ENCODE assay signal across 5 fruit fly cellular contexts in genomic region chr3L:13267254-13267653, dm6.
A peak's percentile ranks its signal among the peaks of the same experiment; 100 is the strongest.
TF ChIP-seq lines count a peak whose summit lies in the region.

No protein-coding gene starts in this region.

- TF ChIP-seq CTCF in whole organism, embryonic (GFP tag; optimal IDR thresholded peaks at IDR 0.05; lab: Kevin White, UChicago) = no peak

TF ChIP-seq in whole organism, adult, 20 proteins besides CTCF, POLR2A, EP300 and RAD21:
- TF ChIP-seq tj (GFP tag; optimal IDR thresholded peaks at IDR 0.05; lab: Kevin White, UChicago) (no peak), bab1 (GFP tag; optimal IDR thresholded peaks at IDR 0.05; lab: Kevin White, UChicago) (peak; percentile 21)

TF ChIP-seq in whole organism, embryonic, 481 proteins besides CTCF, POLR2A, EP300 and RAD21:
- TF ChIP-seq Oli (tag; optimal IDR thresholded peaks at IDR 0.05; lab: Kevin White, UChicago) (peak; percentile 4), bsh (GFP tag; optimal IDR thresholded peaks at IDR 0.05; lab: Kevin White, UChicago) (peak; percentile 41 to 46), Hr3 (GFP tag; optimal IDR thresholded peaks at IDR 0.05; lab: Kevin White, UChicago) (no peak), CG12391 (tag; optimal IDR thresholded peaks at IDR 0.05; lab: Kevin White, UChicago) (peak; percentile 13), Drgx (GFP tag; IDR thresholded peaks at IDR 0.05; lab: Robert Waterston, UW) (peak; percentile 39; the same call in 1 of the 2 replicates), unpg (GFP tag; optimal IDR thresholded peaks at IDR 0.05; lab: Kevin White, UChicago) (peak; percentile 17), ftz-f1 (GFP tag; optimal IDR thresholded peaks at IDR 0.05; lab: Kevin White, UChicago) (no peak), Med (GFP tag; lab: Kevin White, UChicago) (peak; percentile 29), CG12236 (GFP tag; optimal IDR thresholded peaks at IDR 0.05; lab: Kevin White, UChicago) (no peak), gem (tag; optimal IDR thresholded peaks at IDR 0.05; lab: Kevin White, UChicago) (peak; percentile 31), az2 (GFP tag; optimal IDR thresholded peaks at IDR 0.05; lab: Kevin White, UChicago) (peak; percentile 25), Sox102F (GFP tag; optimal IDR thresholded peaks at IDR 0.05; lab: Kevin White, UChicago) (peak; percentile 17), CG10321 (GFP tag; IDR thresholded peaks at IDR 0.05; lab: Robert Waterston, UW) (no peak), row (GFP tag; IDR thresholded peaks at IDR 0.05; lab: Robert Waterston, UW) (0 out of 3 replicates have a peak, but pooled peaks have one; percentile 10), CG10431 (GFP tag; optimal IDR thresholded peaks at IDR 0.05; lab: Kevin White, UChicago) (no peak), CG4730 (GFP tag; IDR thresholded peaks at IDR 0.05; lab: Robert Waterston, UW) (no peak), CG17359 (tag; optimal IDR thresholded peaks at IDR 0.05; lab: Kevin White, UChicago) (peak; percentile 1), CG7839 (tag; optimal IDR thresholded peaks at IDR 0.05; lab: Kevin White, UChicago) (peak; percentile 27), CG16779 (GFP tag; IDR thresholded peaks at IDR 0.05; lab: Robert Waterston, UW) (no peak), CG11504 (tag; optimal IDR thresholded peaks at IDR 0.05; lab: Kevin White, UChicago) (peak; percentile 26), CG12071 (GFP tag; optimal IDR thresholded peaks at IDR 0.05; lab: Kevin White, UChicago) (no peak), sens (GFP tag; lab: Kevin White, UChicago) (peak; percentile 48)
TF ChIP-seq in whole organism, embryonic: peak in this region for 14.

TF ChIP-seq in whole organism, prepupa, 60 proteins besides CTCF, POLR2A, EP300 and RAD21 (continues in another document):
- TF ChIP-seq CG34406 (GFP tag; optimal IDR thresholded peaks at IDR 0.05; lab: Kevin White, UChicago) (peak; percentile 68), CG8632 (GFP tag; optimal IDR thresholded peaks at IDR 0.05; lab: Kevin White, UChicago) (peak; percentile 74), ss (GFP tag; optimal IDR thresholded peaks at IDR 0.05; lab: Kevin White, UChicago) (peak; percentile 77 to 87), Hr4 (GFP tag; optimal IDR thresholded peaks at IDR 0.05; lab: Kevin White, UChicago) (peak; percentile 72), Eip78C (GFP tag; lab: Kevin White, UChicago) (peak; percentile 94), CG8119 (GFP tag; IDR thresholded peaks at IDR 0.05; lab: Robert Waterston, UW) (peak; percentile 62; the same call in 2 of the 3 replicates), Ets21C (GFP tag; optimal IDR thresholded peaks at IDR 0.05; lab: Kevin White, UChicago) (no peak), CG10631 (GFP tag; optimal IDR thresholded peaks at IDR 0.05; lab: Kevin White, UChicago) (peak; percentile 80), CG6276 (GFP tag; optimal IDR thresholded peaks at IDR 0.05; lab: Kevin White, UChicago) (peak; percentile 19), CG4318 (GFP tag; optimal IDR thresholded peaks at IDR 0.05; lab: Kevin White, UChicago) (peak; percentile 51), dac (GFP tag; optimal IDR thresholded peaks at IDR 0.05; lab: Kevin White, UChicago) (no peak), CG3032 (tag; optimal IDR thresholded peaks at IDR 0.05; lab: Kevin White, UChicago) (peak; percentile 82), cyc (GFP tag; optimal IDR thresholded peaks at IDR 0.05; lab: Kevin White, UChicago) (peak; percentile 30), vri (GFP tag; optimal IDR thresholded peaks at IDR 0.05; lab: Kevin White, UChicago) (peak; percentile 18), Ets96B (tag; optimal IDR thresholded peaks at IDR 0.05; lab: Kevin White, UChicago) (peak; percentile 88), CG6163 (GFP tag; IDR thresholded peaks at IDR 0.05; lab: Robert Waterston, UW) (peak; percentile 74; the same call in 2 of the 3 replicates), Gug (GFP tag; IDR thresholded peaks at IDR 0.05; lab: Robert Waterston, UW) (peak; percentile 29; the same call in 1 of the 2 replicates), Sox15 (GFP tag; optimal IDR thresholded peaks at IDR 0.05; lab: Kevin White, UChicago) (peak; percentile 62), CG16779 (tag; optimal IDR thresholded peaks at IDR 0.05; lab: Kevin White, UChicago) (peak; percentile 54), CG7368 (GFP tag; optimal IDR thresholded peaks at IDR 0.05; lab: Kevin White, UChicago) (peak; percentile 30), Eip93F (GFP tag; optimal IDR thresholded peaks at IDR 0.05; lab: Kevin White, UChicago) (no peak), CG6808 (GFP tag; optimal IDR thresholded peaks at IDR 0.05; lab: Kevin White, UChicago) (peak; percentile 78), Hr39 (GFP tag; optimal IDR thresholded peaks at IDR 0.05; lab: Kevin White, UChicago) (peak; percentile 29)

TF ChIP-seq in whole organism, pupa, 21 proteins besides CTCF, POLR2A, EP300 and RAD21:
- 0 out of 2 replicates have a peak, but pooled peaks have one; percentile 29 for TF ChIP-seq CG32121 (GFP tag; IDR thresholded peaks at IDR 0.05; lab: Robert Waterston, UW)
- TF ChIP-seq CG8301 (tag; optimal IDR thresholded peaks at IDR 0.05; lab: Kevin White, UChicago) = peak; percentile 41
- TF ChIP-seq Ets98B (GFP tag; IDR thresholded peaks at IDR 0.05; lab: Robert Waterston, UW) = no peak; the same call in 1 of the 2 replicates
- peak; percentile 73 for TF ChIP-seq CG17806 (tag; optimal IDR thresholded peaks at IDR 0.05; lab: Kevin White, UChicago)
- TF ChIP-seq CG12605 (GFP tag; IDR thresholded peaks at IDR 0.05; lab: Robert Waterston, UW) = no peak
- TF ChIP-seq Pif1B (GFP tag; optimal IDR thresholded peaks at IDR 0.05; lab: Kevin White, UChicago) = peak; percentile 76
- peak; percentile 86 for TF ChIP-seq CG8159 (tag; optimal IDR thresholded peaks at IDR 0.05; lab: Kevin White, UChicago)
- TF ChIP-seq D1 (tag; optimal IDR thresholded peaks at IDR 0.05; lab: Kevin White, UChicago) = no peak
- TF ChIP-seq gl (tag; optimal IDR thresholded peaks at IDR 0.05; lab: Kevin White, UChicago) = no peak
- TF ChIP-seq rn (GFP tag; IDR thresholded peaks at IDR 0.05; lab: Robert Waterston, UW) = no peak
- peak; percentile 85 for TF ChIP-seq CG34367 (tag; optimal IDR thresholded peaks at IDR 0.05; lab: Kevin White, UChicago)
- TF ChIP-seq CG13204 (GFP tag; optimal IDR thresholded peaks at IDR 0.05; lab: Kevin White, UChicago) = peak; percentile 63
- TF ChIP-seq Pif1A (GFP tag; optimal IDR thresholded peaks at IDR 0.05; lab: Kevin White, UChicago) = peak; percentile 72
- TF ChIP-seq EcR (GFP tag; optimal IDR thresholded peaks at IDR 0.05; lab: Kevin White, UChicago) = no peak
- peak; percentile 66 for TF ChIP-seq CG9948 (tag; optimal IDR thresholded peaks at IDR 0.05; lab: Kevin White, UChicago)
- TF ChIP-seq fd96Ca (GFP tag; IDR thresholded peaks at IDR 0.05; lab: Robert Waterston, UW) = no peak; the same call in 2 of the 3 replicates
- peak; percentile 59 for TF ChIP-seq CG14655 (GFP tag; optimal IDR thresholded peaks at IDR 0.05; lab: Kevin White, UChicago)
- TF ChIP-seq CG4496 (GFP tag; IDR thresholded peaks at IDR 0.05; lab: Robert Waterston, UW) = peak; percentile 49; the same call in 1 of the 3 replicates
- no peak for TF ChIP-seq CG10348 (GFP tag; IDR thresholded peaks at IDR 0.05; lab: Robert Waterston, UW)
- peak; percentile 88 for TF ChIP-seq CG15710 (tag; optimal IDR thresholded peaks at IDR 0.05; lab: Kevin White, UChicago)
- peak; percentile 65 for TF ChIP-seq Snoo (tag; optimal IDR thresholded peaks at IDR 0.05; lab: Kevin White, UChicago)

TF ChIP-seq in whole organism, wandering third instar larva, 38 proteins besides CTCF, POLR2A, EP300 and RAD21 (continues in another document):
- TF ChIP-seq dsf (GFP tag; optimal IDR thresholded peaks at IDR 0.05; lab: Kevin White, UChicago; ENCODE audit: borderline replicate concordance) (no peak), Dif (GFP tag; optimal IDR thresholded peaks at IDR 0.05; lab: Kevin White, UChicago; ENCODE audit: partially characterized antibody) (no peak), fru (GFP tag; optimal IDR thresholded peaks at IDR 0.05; lab: Kevin White, UChicago) (peak; percentile 30), foxo (GFP tag; optimal IDR thresholded peaks at IDR 0.05; lab: Kevin White, UChicago) (peak in 1 of 2 experiments; percentile 37), br (GFP tag; optimal IDR thresholded peaks at IDR 0.05; lab: Kevin White, UChicago) (no peak), CG32264 (GFP tag; optimal IDR thresholded peaks at IDR 0.05; lab: Kevin White, UChicago) (no peak), OdsH (GFP tag; optimal IDR thresholded peaks at IDR 0.05; lab: Kevin White, UChicago) (peak; percentile 30), GATAd (GFP tag; optimal IDR thresholded peaks at IDR 0.05; lab: Kevin White, UChicago) (no peak), jim (GFP tag; optimal IDR thresholded peaks at IDR 0.05; lab: Kevin White, UChicago) (no peak), dl (GFP tag; optimal IDR thresholded peaks at IDR 0.05; lab: Kevin White, UChicago; ENCODE audit: insufficient read depth in 1 of 2, partially characterized antibody in 2 of 2) (no peak), sage (GFP tag; optimal IDR thresholded peaks at IDR 0.05; lab: Kevin White, UChicago) (no peak), rgr (GFP tag; optimal IDR thresholded peaks at IDR 0.05; lab: Kevin White, UChicago) (peak; percentile 39), Hr78 (GFP tag; optimal IDR thresholded peaks at IDR 0.05; lab: Kevin White, UChicago) (no peak), N (GFP tag; optimal IDR thresholded peaks at IDR 0.05; lab: Kevin White, UChicago) (no peak), ey (GFP tag; optimal IDR thresholded peaks at IDR 0.05; lab: Kevin White, UChicago) (peak; percentile 21), Mio (GFP tag; optimal IDR thresholded peaks at IDR 0.05; lab: Kevin White, UChicago) (no peak), sv (GFP tag; optimal IDR thresholded peaks at IDR 0.05; lab: Kevin White, UChicago) (no peak), Hr83 (GFP tag; optimal IDR thresholded peaks at IDR 0.05; lab: Kevin White, UChicago; ENCODE audit: poor library complexity, severe bottlenecking) (no peak), Abd-B (GFP tag; optimal IDR thresholded peaks at IDR 0.05; lab: Kevin White, UChicago) (no peak), h (GFP tag; optimal IDR thresholded peaks at IDR 0.05; lab: Kevin White, UChicago) (peak; percentile 37), Sp1 (GFP tag; optimal IDR thresholded peaks at IDR 0.05; lab: Kevin White, UChicago) (peak; percentile 34), dmrt93B (GFP tag; optimal IDR thresholded peaks at IDR 0.05; lab: Kevin White, UChicago) (peak; percentile 2), usp (GFP tag; optimal IDR thresholded peaks at IDR 0.05; lab: Kevin White, UChicago) (no peak), woc (GFP tag; optimal IDR thresholded peaks at IDR 0.05; lab: Kevin White, UChicago) (no peak), Myc (optimal IDR thresholded peaks at IDR 0.05; lab: Kevin White, UChicago) (no peak), Jra (GFP tag; optimal IDR thresholded peaks at IDR 0.05; lab: Kevin White, UChicago) (no peak), CG9705 (GFP tag; optimal IDR thresholded peaks at IDR 0.05; lab: Kevin White, UChicago) (no peak), Rel (GFP tag; optimal IDR thresholded peaks at IDR 0.05; lab: Kevin White, UChicago) (no peak), Rel (tag; optimal IDR thresholded peaks at IDR 0.05; lab: Kevin White, UChicago) (no peak), HLH106 (tag; optimal IDR thresholded peaks at IDR 0.05; lab: Kevin White, UChicago) (peak; percentile 16), Hnf4 (GFP tag; optimal IDR thresholded peaks at IDR 0.05; lab: Kevin White, UChicago) (no peak)
